Worm (Caenorhabditis elegans): ENCODE measurements around the gene gst-16.

The gst-16 gene

DNA sequence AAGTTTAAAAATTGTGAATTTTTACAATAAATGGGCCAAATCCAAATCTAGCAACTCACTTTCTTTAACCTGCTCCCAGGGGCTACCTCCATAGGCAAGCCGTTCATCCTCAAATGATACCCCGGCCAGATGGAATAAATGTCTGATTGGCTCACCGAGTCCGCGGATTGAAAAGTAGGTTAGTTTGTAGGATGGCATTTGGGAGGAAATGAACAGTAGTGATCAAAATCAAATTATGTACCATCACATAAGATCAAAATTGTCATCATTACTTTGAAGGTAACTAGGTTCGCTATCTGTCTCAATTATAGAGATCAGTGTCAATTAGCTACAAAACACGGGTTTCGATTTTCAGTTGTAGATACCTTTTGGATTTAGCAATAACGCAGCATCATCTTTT lies 6.5 kb upstream of the gst-16 start, which contains the start of the genes gst-17 and gst-18:
Gene gst-17 (minus strand): TSS at position 101 of the 400 bp plus-strand sequence.
Gene gst-18 (minus strand): TSS at position 198 of the 400 bp plus-strand sequence.
- no peak for TF ChIP-seq F13C5.2 (tag; optimal IDR thresholded peaks at IDR 0.05)

DNA sequence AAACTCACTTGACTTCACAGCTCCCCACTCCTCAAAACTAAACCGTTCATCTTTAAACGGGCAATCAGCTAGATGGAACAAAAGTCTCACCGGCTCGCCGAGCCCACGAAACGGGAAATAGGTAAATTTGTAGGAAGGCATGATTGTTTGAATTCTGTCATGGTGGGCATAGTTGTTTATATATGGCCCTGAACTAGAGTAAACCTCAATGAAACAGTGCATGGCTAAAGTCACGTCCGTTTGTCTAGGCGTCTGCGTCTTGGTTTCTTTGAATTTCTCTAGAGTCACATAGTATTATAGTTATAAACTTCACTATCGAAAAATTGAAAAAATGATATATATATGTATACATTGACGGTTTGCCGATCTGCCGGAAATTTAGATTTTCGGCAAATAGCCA lies 2.8 kb upstream of the gst-16 start, which contains the start of gene gst-19:
Gene gst-19 (minus strand): TSS at position 145 of the 400 bp plus-strand sequence.
- TF ChIP-seq flt-1 (GFP tag; IDR thresholded peaks at IDR 0.05) (no peak), ama-1 (optimal IDR thresholded peaks at IDR 0.05) (no peak), tbx-37 (GFP tag; conservative IDR thresholded peaks at IDR 0.05) (no peak), pes-1 (GFP tag; IDR thresholded peaks at IDR 0.05) (no peak), hmbx-1 (tag; optimal IDR thresholded peaks at IDR 0.05) (no peak), ceh-36 (tag; optimal IDR thresholded peaks at IDR 0.05) (no peak), tra-4 (tag; optimal IDR thresholded peaks at IDR 0.05) (no peak), aly-1 (tag; optimal IDR thresholded peaks at IDR 0.05) (no peak), F13C5.2 (tag; optimal IDR thresholded peaks at IDR 0.05) (no peak), sea-1 (GFP tag; conservative IDR thresholded peaks at IDR 0.05) (no peak), ceh-13 (GFP tag; optimal IDR thresholded peaks at IDR 0.05) (no peak), B0310.2 (tag; optimal IDR thresholded peaks at IDR 0.05) (no peak), scrt-1 (GFP tag; IDR thresholded peaks at IDR 0.05) (no peak)

DNA sequence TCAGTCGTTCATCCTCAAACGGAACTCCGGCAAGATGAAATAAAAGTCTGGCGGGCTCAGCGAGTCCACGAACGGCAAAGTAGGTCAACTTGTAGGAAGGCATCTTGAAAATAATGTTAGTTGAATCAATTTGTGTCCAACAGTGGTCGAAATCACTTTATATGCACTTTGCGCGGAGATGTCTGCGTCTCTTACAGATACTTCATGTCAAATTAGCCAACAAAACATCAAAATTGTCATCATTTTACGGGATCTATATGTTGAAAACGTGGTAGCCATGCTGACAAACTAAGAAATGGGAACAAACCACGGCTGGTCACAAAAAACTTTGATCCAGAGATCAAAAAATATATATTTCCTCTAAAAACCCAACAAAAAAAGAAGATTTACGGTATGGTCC lies 6.4 kb downstream of the gst-16 start, which contains the start of gene gst-12:
Gene gst-12 (minus strand): TSS at position 254 of the 400 bp plus-strand sequence.
- no peak for TF ChIP-seq tbx-37 (GFP tag; conservative IDR thresholded peaks at IDR 0.05)
- no peak for TF ChIP-seq aly-1 (tag; optimal IDR thresholded peaks at IDR 0.05)
- TF ChIP-seq B0310.2 (tag; optimal IDR thresholded peaks at IDR 0.05): no peak
- TF ChIP-seq hmg-4 (GFP tag; optimal IDR thresholded peaks at IDR 0.05): no peak
- TF ChIP-seq ets-7 (tag; optimal IDR thresholded peaks at IDR 0.05): no peak
- no peak for TF ChIP-seq hmbx-1 (tag; optimal IDR thresholded peaks at IDR 0.05)
- TF ChIP-seq scrt-1 (GFP tag; IDR thresholded peaks at IDR 0.05): no peak
- no peak for TF ChIP-seq hnd-1 (tag; optimal IDR thresholded peaks at IDR 0.05)
- no peak for TF ChIP-seq tbx-11 (GFP tag; IDR thresholded peaks at IDR 0.05)
- no peak for TF ChIP-seq ceh-36 (tag; optimal IDR thresholded peaks at IDR 0.05)
- no peak for TF ChIP-seq tra-4 (tag; optimal IDR thresholded peaks at IDR 0.05)
- TF ChIP-seq F13C5.2 (tag; optimal IDR thresholded peaks at IDR 0.05): no peak
- TF ChIP-seq ama-1 (optimal IDR thresholded peaks at IDR 0.05): no peak
- TF ChIP-seq pes-1 (GFP tag; IDR thresholded peaks at IDR 0.05): no peak
- no peak for TF ChIP-seq sea-1 (GFP tag; conservative IDR thresholded peaks at IDR 0.05)
- TF ChIP-seq flt-1 (GFP tag; IDR thresholded peaks at IDR 0.05): no peak
- no peak for TF ChIP-seq ceh-13 (GFP tag; optimal IDR thresholded peaks at IDR 0.05)

ce11 chrII:13616000-13616399 lies 8.2 kb downstream of the gst-16 start, which contains the start of gene gst-14:
Gene gst-14 (minus strand): TSS chrII:13616100.
- TF ChIP-seq flt-1 (GFP tag; IDR thresholded peaks at IDR 0.05): no peak
- TF ChIP-seq hmg-4 (GFP tag; optimal IDR thresholded peaks at IDR 0.05): no peak
- TF ChIP-seq ceh-13 (GFP tag; optimal IDR thresholded peaks at IDR 0.05): no peak
- no peak for TF ChIP-seq tbx-37 (GFP tag; conservative IDR thresholded peaks at IDR 0.05)
- TF ChIP-seq scrt-1 (GFP tag; IDR thresholded peaks at IDR 0.05): no peak
- no peak for TF ChIP-seq tbx-11 (GFP tag; IDR thresholded peaks at IDR 0.05)
- TF ChIP-seq hmbx-1 (tag; optimal IDR thresholded peaks at IDR 0.05): no peak
- no peak for TF ChIP-seq B0310.2 (tag; optimal IDR thresholded peaks at IDR 0.05)
- TF ChIP-seq ceh-36 (tag; optimal IDR thresholded peaks at IDR 0.05): no peak
- no peak for TF ChIP-seq F13C5.2 (tag; optimal IDR thresholded peaks at IDR 0.05)
- no peak for TF ChIP-seq hnd-1 (tag; optimal IDR thresholded peaks at IDR 0.05)
- no peak for TF ChIP-seq aly-1 (tag; optimal IDR thresholded peaks at IDR 0.05)
- no peak for TF ChIP-seq ets-7 (tag; optimal IDR thresholded peaks at IDR 0.05)
- TF ChIP-seq sea-1 (GFP tag; conservative IDR thresholded peaks at IDR 0.05): no peak
- TF ChIP-seq pes-1 (GFP tag; IDR thresholded peaks at IDR 0.05): no peak
- TF ChIP-seq tra-4 (tag; optimal IDR thresholded peaks at IDR 0.05): no peak
- TF ChIP-seq ama-1 (optimal IDR thresholded peaks at IDR 0.05): no peak

DNA sequence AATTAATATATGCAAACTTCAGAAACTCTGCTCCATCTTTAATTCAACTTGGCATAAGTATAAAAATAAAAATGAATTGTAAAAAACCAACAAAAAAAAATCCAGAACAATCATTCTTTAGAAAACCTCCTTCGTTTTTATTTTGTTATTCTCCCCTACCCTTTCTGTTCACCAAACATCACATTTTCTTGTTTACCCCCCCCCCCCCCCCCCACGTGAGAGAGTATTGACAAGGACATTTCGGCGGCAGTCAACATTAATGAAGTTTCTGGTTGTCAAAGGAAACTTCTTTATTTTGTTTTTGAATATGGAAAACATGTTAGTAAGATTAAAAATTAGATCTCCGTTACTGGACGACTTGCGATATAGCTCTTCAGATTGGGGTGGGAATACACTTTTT lies 9.7 kb downstream of the gst-16 start:
- no peak for TF ChIP-seq aly-1 (tag; optimal IDR thresholded peaks at IDR 0.05)
- no peak for TF ChIP-seq tbx-37 (GFP tag; conservative IDR thresholded peaks at IDR 0.05)
- TF ChIP-seq ceh-36 (tag; optimal IDR thresholded peaks at IDR 0.05): no peak

ce11 chrII:13613096-13613495 lies 11.1 kb downstream of the gst-16 start, which contains the start of gene gst-15:
Gene gst-15 (minus strand): TSS chrII:13613196.
- TF ChIP-seq tbx-37 (GFP tag; conservative IDR thresholded peaks at IDR 0.05): no peak
- no peak for TF ChIP-seq aly-1 (tag; optimal IDR thresholded peaks at IDR 0.05)
- TF ChIP-seq F13C5.2 (tag; optimal IDR thresholded peaks at IDR 0.05): no peak
- TF ChIP-seq hmg-4 (GFP tag; optimal IDR thresholded peaks at IDR 0.05): no peak
- TF ChIP-seq tbx-11 (GFP tag; IDR thresholded peaks at IDR 0.05): no peak
- TF ChIP-seq ama-1 (optimal IDR thresholded peaks at IDR 0.05): no peak
- no peak for TF ChIP-seq pes-1 (GFP tag; IDR thresholded peaks at IDR 0.05)
- TF ChIP-seq B0310.2 (tag; optimal IDR thresholded peaks at IDR 0.05): no peak
- TF ChIP-seq flt-1 (GFP tag; IDR thresholded peaks at IDR 0.05): no peak
- TF ChIP-seq ceh-36 (tag; optimal IDR thresholded peaks at IDR 0.05): no peak

DNA sequence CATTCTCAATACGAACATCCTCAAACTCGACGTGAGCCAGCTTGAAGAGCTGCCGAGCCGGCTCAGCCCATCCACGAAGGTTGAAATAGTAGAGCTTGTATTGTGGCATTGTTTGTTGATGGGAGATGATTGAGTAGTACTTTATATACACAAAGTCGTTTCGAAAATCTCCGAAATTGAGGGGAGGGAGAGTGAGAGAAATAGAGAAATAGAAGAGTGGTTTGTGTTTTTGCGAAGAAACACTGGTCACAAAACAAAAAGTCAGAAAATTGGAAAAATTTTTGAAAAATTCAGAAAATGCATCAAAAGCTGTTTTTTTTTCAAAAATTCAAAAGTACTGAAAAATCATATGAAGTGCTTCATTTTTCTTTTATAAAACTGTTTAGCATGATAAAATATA lies 13.1 kb downstream of the gst-16 start, which contains the start of gene gst-24:
Gene gst-24 (minus strand): TSS at position 181 of the 400 bp plus-strand sequence.
- TF ChIP-seq hmg-4 (GFP tag; optimal IDR thresholded peaks at IDR 0.05): no peak
- no peak for TF ChIP-seq ets-7 (tag; optimal IDR thresholded peaks at IDR 0.05)
- no peak for TF ChIP-seq sea-1 (GFP tag; conservative IDR thresholded peaks at IDR 0.05)
- TF ChIP-seq scrt-1 (GFP tag; IDR thresholded peaks at IDR 0.05): no peak
- no peak for TF ChIP-seq B0310.2 (tag; optimal IDR thresholded peaks at IDR 0.05)
- TF ChIP-seq ceh-13 (GFP tag; optimal IDR thresholded peaks at IDR 0.05): no peak
- TF ChIP-seq aly-1 (tag; optimal IDR thresholded peaks at IDR 0.05): no peak
- no peak for TF ChIP-seq flt-1 (GFP tag; IDR thresholded peaks at IDR 0.05)
- TF ChIP-seq tbx-11 (GFP tag; IDR thresholded peaks at IDR 0.05): no peak
- no peak for TF ChIP-seq hnd-1 (tag; optimal IDR thresholded peaks at IDR 0.05)
- TF ChIP-seq ama-1 (optimal IDR thresholded peaks at IDR 0.05): no peak
- TF ChIP-seq pes-1 (GFP tag; IDR thresholded peaks at IDR 0.05): no peak

DNA sequence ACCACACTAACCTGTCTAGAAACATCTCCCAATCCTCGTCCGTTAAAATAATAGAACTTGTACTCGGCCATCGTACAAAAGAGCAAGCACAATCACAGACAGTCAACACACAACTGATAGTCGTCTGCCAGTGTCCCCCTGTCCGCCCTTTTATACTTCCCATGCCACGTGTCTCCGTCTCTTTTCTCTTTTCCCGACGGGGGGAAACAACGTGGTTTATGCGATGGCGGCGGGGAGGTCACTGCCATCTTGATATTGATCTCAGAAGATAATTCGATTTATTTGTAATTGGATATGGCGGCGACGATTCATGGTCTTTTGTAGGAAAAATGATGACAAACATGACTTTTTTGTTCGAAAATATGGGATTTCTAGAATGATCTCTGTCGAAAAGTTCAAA lies 14.6 kb downstream of the gst-16 start, which contains the start of gene gst-20:
Gene gst-20 (minus strand): TSS at position 170 of the 400 bp plus-strand sequence.
- TF ChIP-seq pes-1 (GFP tag; IDR thresholded peaks at IDR 0.05): no peak
- no peak for TF ChIP-seq sea-1 (GFP tag; conservative IDR thresholded peaks at IDR 0.05)
- TF ChIP-seq hnd-1 (tag; optimal IDR thresholded peaks at IDR 0.05): no peak
- TF ChIP-seq hmbx-1 (tag; optimal IDR thresholded peaks at IDR 0.05): no peak
- no peak for TF ChIP-seq ama-1 (optimal IDR thresholded peaks at IDR 0.05)
- TF ChIP-seq F13C5.2 (tag; optimal IDR thresholded peaks at IDR 0.05): no peak
- TF ChIP-seq tbx-11 (GFP tag; IDR thresholded peaks at IDR 0.05): no peak
- TF ChIP-seq hmg-4 (GFP tag; optimal IDR thresholded peaks at IDR 0.05): no peak
- no peak for TF ChIP-seq ceh-36 (tag; optimal IDR thresholded peaks at IDR 0.05)
- TF ChIP-seq flt-1 (GFP tag; IDR thresholded peaks at IDR 0.05): no peak
- TF ChIP-seq aly-1 (tag; optimal IDR thresholded peaks at IDR 0.05): no peak
- TF ChIP-seq scrt-1 (GFP tag; IDR thresholded peaks at IDR 0.05): no peak
- TF ChIP-seq tra-4 (tag; optimal IDR thresholded peaks at IDR 0.05): no peak
- TF ChIP-seq tbx-37 (GFP tag; conservative IDR thresholded peaks at IDR 0.05): no peak
- TF ChIP-seq B0310.2 (tag; optimal IDR thresholded peaks at IDR 0.05): no peak

All from whole organism, early embryonic.